Worm (Caenorhabditis elegans): ENCODE data around the gene erd-2.1.

The erd-2.1 gene

ce11 chrX:10141963-10142431, 16.6 kb downstream of the erd-2.1 start, which contains the start of gene oac-14 (continued):
- peak; percentile 83 for TF ChIP-seq mdt-29 (GFP tag; IDR thresholded peaks at IDR 0.05)
- TF ChIP-seq ztf-7 (tag; optimal IDR thresholded peaks at IDR 0.05): no peak
- TF ChIP-seq mdl-1 (tag; optimal IDR thresholded peaks at IDR 0.05): peak in 1 of 2 experiments; percentile 50
- no peak for TF ChIP-seq sdz-12 (GFP tag; optimal IDR thresholded peaks at IDR 0.05)
- TF ChIP-seq dpl-1 (GFP tag; optimal IDR thresholded peaks at IDR 0.05): no peak
- TF ChIP-seq spr-1 (tag; optimal IDR thresholded peaks at IDR 0.05): peak; percentile 21
- no peak for TF ChIP-seq snpc-4 (tag; optimal IDR thresholded peaks at IDR 0.05)
- peak; percentile 42 for TF ChIP-seq nhr-11 (tag; optimal IDR thresholded peaks at IDR 0.05)
- no peak for TF ChIP-seq F10B5.3 (tag; optimal IDR thresholded peaks at IDR 0.05)
- TF ChIP-seq hmg-1.1 (GFP tag; IDR thresholded peaks at IDR 0.05): 0 out of 2 replicates have a peak, but pooled peaks have one; percentile 16
- TF ChIP-seq hlh-30 (tag; optimal IDR thresholded peaks at IDR 0.05; ENCODE audit: insufficient read depth): peak; percentile 48
- no peak for TF ChIP-seq ztf-11 (tag; optimal IDR thresholded peaks at IDR 0.05)
- TF ChIP-seq php-3 (GFP tag; IDR thresholded peaks at IDR 0.05): peak; percentile 97
- TF ChIP-seq egl-43 (GFP tag; IDR thresholded peaks at IDR 0.05): no peak
- TF ChIP-seq madf-5 (GFP tag; IDR thresholded peaks at IDR 0.05): no peak
- TF ChIP-seq spr-3 (GFP tag; optimal IDR thresholded peaks at IDR 0.05): no peak
- TF ChIP-seq pha-4 (GFP tag; IDR thresholded peaks at IDR 0.05): peak; percentile 37; the same call in 1 of the 2 replicates
- TF ChIP-seq pha-4 (tag; optimal IDR thresholded peaks at IDR 0.05): no peak
- TF ChIP-seq hif-1 (tag; optimal IDR thresholded peaks at IDR 0.05): peak in 1 of 2 experiments; percentile 37
- TF ChIP-seq set-16 (GFP tag; IDR thresholded peaks at IDR 0.05): no peak
- TF ChIP-seq dmd-8 (GFP tag; IDR thresholded peaks at IDR 0.05): no peak
- TF ChIP-seq hlh-11 (tag; optimal IDR thresholded peaks at IDR 0.05): peak; percentile 95
- no peak for TF ChIP-seq ceh-62 (tag; optimal IDR thresholded peaks at IDR 0.05)
- TF ChIP-seq T26A8.4 (GFP tag; IDR thresholded peaks at IDR 0.05): no peak
- no peak for TF ChIP-seq ctbp-1 (GFP tag; IDR thresholded peaks at IDR 0.05)
- TF ChIP-seq lsy-2 (tag; optimal IDR thresholded peaks at IDR 0.05): peak in 1 of 2 experiments; percentile 38
- TF ChIP-seq skn-1 (tag; optimal IDR thresholded peaks at IDR 0.05): no peak
- no peak for TF ChIP-seq F49E8.2 (tag; optimal IDR thresholded peaks at IDR 0.05; ENCODE audit: borderline replicate concordance)
- TF ChIP-seq ceh-20 (GFP tag; IDR thresholded peaks at IDR 0.05): peak; percentile 82
- no peak for TF ChIP-seq Y48G9A.11 (GFP tag; IDR thresholded peaks at IDR 0.05)
- TF ChIP-seq duxl-1 (tag; optimal IDR thresholded peaks at IDR 0.05; ENCODE audit: poor library complexity): no peak
- TF ChIP-seq Y5F2A.4 (GFP tag; optimal IDR thresholded peaks at IDR 0.05): no peak
- TF ChIP-seq lim-7 (GFP tag; IDR thresholded peaks at IDR 0.05): no peak
- peak; percentile 34 for TF ChIP-seq mep-1 (tag; optimal IDR thresholded peaks at IDR 0.05)
- TF ChIP-seq nhr-28 (tag; optimal IDR thresholded peaks at IDR 0.05): peak; percentile 98
- no peak for TF ChIP-seq nhr-76 (tag; optimal IDR thresholded peaks at IDR 0.05)
- no peak for TF ChIP-seq lin-38 (GFP tag; IDR thresholded peaks at IDR 0.05)
- no peak for TF ChIP-seq zfp-2 (tag; optimal IDR thresholded peaks at IDR 0.05)
- TF ChIP-seq daf-12 (tag; optimal IDR thresholded peaks at IDR 0.05): no peak
- no peak for TF ChIP-seq unc-62 (GFP tag; optimal IDR thresholded peaks at IDR 0.05 in 1 of 2)
- TF ChIP-seq unc-62 (tag; optimal IDR thresholded peaks at IDR 0.05): no peak
- no peak for TF ChIP-seq aly-2 (tag; optimal IDR thresholded peaks at IDR 0.05)
- no peak for TF ChIP-seq gei-8 (GFP tag; optimal IDR thresholded peaks at IDR 0.05)
- no peak for TF ChIP-seq nhr-237 (tag; optimal IDR thresholded peaks at IDR 0.05)
- TF ChIP-seq dmd-9 (GFP tag; IDR thresholded peaks at IDR 0.05): no peak
- no peak for TF ChIP-seq ceh-44 (GFP tag; IDR thresholded peaks at IDR 0.05)
- TF ChIP-seq fos-1 (tag; optimal IDR thresholded peaks at IDR 0.05): no peak
- no peak for TF ChIP-seq lin-13 (GFP tag; optimal IDR thresholded peaks at IDR 0.05)
- TF ChIP-seq snpc-1.2 (GFP tag; IDR thresholded peaks at IDR 0.05): no peak
- TF ChIP-seq aha-1 (tag): peak; percentile 31
- TF ChIP-seq F26F4.8 (GFP tag; conservative IDR thresholded peaks at IDR 0.05): no peak
- TF ChIP-seq madf-9 (GFP tag; conservative IDR thresholded peaks at IDR 0.05): no peak
- no peak for TF ChIP-seq ceh-82 (tag; optimal IDR thresholded peaks at IDR 0.05)

Measured in whole organism, L4 larva.